Fruit fly (Drosophila melanogaster) whole organism, prepupa: ENCODE results near the gene CCAP.

Experiments used
- Blimp-1 ChIP-seq: fragments of 200-800 bp; sonication (Bioruptor generic); optimal IDR thresholded peaks from 3 replicates; lab custom pipeline; 2017; ENCODE audit warnings: missing biosample characterization, missing genetic modification characterization, mild to moderate bottlenecking, moderate library complexity, missing genetic modification reagents
- CG10631 ChIP-seq: fragments of 200-800 bp; sonication (Bioruptor generic); optimal IDR thresholded peaks from 2 replicates; lab custom pipeline; 2016; ENCODE audit warnings: missing biosample characterization, missing genetic modification characterization
- CG10669 ChIP-seq: fragments of 200-800 bp; sonication (Bioruptor generic); optimal IDR thresholded peaks from 3 replicates; lab custom pipeline; 2018; ENCODE audit warnings: missing biosample characterization, mild to moderate bottlenecking, missing genetic modification characterization, moderate library complexity
- CG11294 ChIP-seq: fragments of 200-800 bp; sonication (Bioruptor generic); IDR thresholded peaks from 2 replicates; pipeline ENCODE4 v1.3.6; 2022; ENCODE audit warnings: missing biosample characterization, missing genetic modification characterization
- CG11762 ChIP-seq: fragments of 200-800 bp; sonication (Bioruptor generic); optimal IDR thresholded peaks from 3 replicates; lab custom pipeline; 2016; ENCODE audit warnings: missing biosample characterization, missing genetic modification characterization; ENCODE audit not compliant: insufficient read depth
- CG15336 ChIP-seq: fragments of 200-800 bp; sonication (Bioruptor generic); IDR thresholded peaks from 2 replicates; pipeline ENCODE4 v1.3.6; 2022; ENCODE audit warnings: missing biosample characterization, missing genetic modification characterization
- CG1621 ChIP-seq: fragments of 200-800 bp; sonication (Bioruptor generic); optimal IDR thresholded peaks from 3 replicates; lab custom pipeline; 2018; ENCODE audit warnings: missing biosample characterization, mild to moderate bottlenecking, missing genetic modification characterization
- CG16779 ChIP-seq: fragments of 200-800 bp; sonication (Bioruptor generic); optimal IDR thresholded peaks from 3 replicates; lab custom pipeline; 2017; ENCODE audit warnings: missing biosample characterization, mild to moderate bottlenecking, missing genetic modification characterization
- CG31627 ChIP-seq: fragments of 200-800 bp; sonication (Bioruptor generic); optimal IDR thresholded peaks from 3 replicates; lab custom pipeline; 2016; ENCODE audit warnings: missing biosample characterization, missing genetic modification characterization
- CG34406 ChIP-seq: fragments of 200-800 bp; sonication (Bioruptor generic); optimal IDR thresholded peaks from 3 replicates; lab custom pipeline; 2016; ENCODE audit warnings: missing biosample characterization, missing genetic modification characterization
- CG3919 ChIP-seq: fragments of 200-800 bp; sonication (Bioruptor generic); optimal IDR thresholded peaks from 3 replicates; lab custom pipeline; 2016; ENCODE audit warnings: missing biosample characterization, missing genetic modification characterization
- CG4318 ChIP-seq: fragments of 200-800 bp; sonication (Bioruptor generic); optimal IDR thresholded peaks from 3 replicates; lab custom pipeline; 2017; ENCODE audit warnings: missing biosample characterization, mild to moderate bottlenecking, missing genetic modification characterization
- CG6276 ChIP-seq: fragments of 200-800 bp; sonication (Bioruptor generic); optimal IDR thresholded peaks from 2 replicates; lab custom pipeline; 2017; ENCODE audit warnings: missing biosample characterization, mild to moderate bottlenecking, missing genetic modification characterization
- CG6854 ChIP-seq: fragments of 200-800 bp; sonication (Bioruptor generic); optimal IDR thresholded peaks from 2 replicates; lab custom pipeline; 2017; ENCODE audit warnings: missing biosample characterization, mild to moderate bottlenecking, missing genetic modification characterization
- CG8119 ChIP-seq: fragments of 200-800 bp; sonication (Bioruptor generic); IDR thresholded peaks from 3 replicates; pipeline ENCODE4 v1.3.6; 2022; ENCODE audit warnings: missing biosample characterization, missing genetic modification characterization
- CG8319 ChIP-seq: fragments of 200-800 bp; sonication (Bioruptor generic); optimal IDR thresholded peaks from 3 replicates; lab custom pipeline; 2016; ENCODE audit warnings: missing biosample characterization, missing genetic modification characterization
- CG8632 ChIP-seq: fragments of 200-800 bp; sonication (Bioruptor generic); optimal IDR thresholded peaks from 3 replicates; lab custom pipeline; 2016; ENCODE audit warnings: missing biosample characterization, missing genetic modification characterization
- Eip78C ChIP-seq: fragments of 200-800 bp; sonication (Bioruptor generic); peaks from one replicate; lab custom pipeline; 2016; ENCODE audit warnings: missing biosample characterization, missing genetic modification characterization
- Ets21C ChIP-seq: fragments of 200-800 bp; sonication (Bioruptor generic); optimal IDR thresholded peaks from 3 replicates; lab custom pipeline; 2016; ENCODE audit warnings: missing biosample characterization, missing genetic modification characterization
- Ets96B ChIP-seq: fragments of 200-800 bp; optimal IDR thresholded peaks from 2 replicates; lab custom pipeline; 2019; ENCODE audit warnings: missing biosample characterization, mild to moderate bottlenecking, missing genetic modification characterization, moderate library complexity
- Hr39 ChIP-seq: fragments of 200-800 bp; sonication (Bioruptor generic); optimal IDR thresholded peaks from 2 replicates; lab custom pipeline; 2016; ENCODE audit warnings: missing biosample characterization, missing genetic modification characterization
- Hr4 ChIP-seq: fragments of 200-800 bp; sonication (Bioruptor generic); optimal IDR thresholded peaks from 3 replicates; lab custom pipeline; 2016; ENCODE audit warnings: missing biosample characterization, missing genetic modification characterization
- Lpt ChIP-seq: fragments of 200-800 bp; sonication (Bioruptor generic); optimal IDR thresholded peaks from 3 replicates; lab custom pipeline; 2016; ENCODE audit warnings: missing biosample characterization, missing genetic modification characterization
- Met ChIP-seq: fragments of 200-800 bp; sonication (Bioruptor generic); optimal IDR thresholded peaks from 3 replicates; lab custom pipeline; 2016; ENCODE audit warnings: missing biosample characterization, missing genetic modification characterization
- OdsH ChIP-seq: fragments of 200-800 bp; sonication (Bioruptor generic); optimal IDR thresholded peaks from 3 replicates; lab custom pipeline; 2016; ENCODE audit warnings: missing biosample characterization, missing genetic modification characterization
- Sox15 ChIP-seq: fragments of 200-800 bp; sonication (Bioruptor generic); optimal IDR thresholded peaks from 3 replicates; lab custom pipeline; 2016; ENCODE audit warnings: missing biosample characterization, missing genetic modification characterization
- achi ChIP-seq: fragments of 200-800 bp; sonication (Bioruptor generic); optimal IDR thresholded peaks from 3 replicates; lab custom pipeline; 2016; ENCODE audit warnings: missing biosample characterization, missing genetic modification characterization
- acj6 ChIP-seq: fragments of 200-800 bp; sonication (Bioruptor generic); optimal IDR thresholded peaks from 3 replicates; lab custom pipeline; 2016; ENCODE audit warnings: missing biosample characterization, missing genetic modification characterization
- cyc ChIP-seq: fragments of 200-800 bp; sonication (Bioruptor generic); optimal IDR thresholded peaks from 3 replicates; lab custom pipeline; 2016; ENCODE audit warnings: missing biosample characterization, missing genetic modification characterization
- eg ChIP-seq: fragments of 200-800 bp; sonication (Bioruptor generic); IDR thresholded peaks from 3 replicates; pipeline ENCODE4 v1.3.6; 2022; ENCODE audit warnings: missing biosample characterization, missing genetic modification characterization
- esn ChIP-seq: fragments of 200-800 bp; sonication (Bioruptor generic); optimal IDR thresholded peaks from 2 replicates; lab custom pipeline; 2016; ENCODE audit warnings: missing biosample characterization, mild to moderate bottlenecking, missing genetic modification characterization, moderate library complexity
- fd85E ChIP-seq: fragments of 200-800 bp; sonication (Bioruptor generic); optimal IDR thresholded peaks from 3 replicates; lab custom pipeline; 2016; ENCODE audit warnings: missing biosample characterization, missing genetic modification characterization
- fkh ChIP-seq: fragments of 200-800 bp; sonication (Bioruptor generic); optimal IDR thresholded peaks from 3 replicates; lab custom pipeline; 2017; ENCODE audit warnings: missing biosample characterization, mild to moderate bottlenecking, missing genetic modification characterization, moderate library complexity
- lz ChIP-seq: fragments of 200-800 bp; sonication (Bioruptor generic); optimal IDR thresholded peaks from 3 replicates; lab custom pipeline; 2016; ENCODE audit warnings: missing biosample characterization, missing genetic modification characterization
- net ChIP-seq: fragments of 200-800 bp; sonication (Bioruptor generic); optimal IDR thresholded peaks from 3 replicates; lab custom pipeline; 2016; ENCODE audit warnings: missing biosample characterization, missing genetic modification characterization
- pdm3 ChIP-seq: fragments of 200-800 bp; sonication (Bioruptor generic); optimal IDR thresholded peaks from 3 replicates; lab custom pipeline; 2016; ENCODE audit warnings: missing biosample characterization, missing genetic modification characterization
- salr ChIP-seq, 2 experiments: fragments of 200-800 bp; sonication (Bioruptor generic); optimal IDR thresholded peaks; 3 replicates each; lab custom pipeline; 2016 to 2018; ENCODE audit warnings: missing biosample characterization in 2 of 2, missing genetic modification characterization in 2 of 2, mild to moderate bottlenecking in 1 of 2
- ss ChIP-seq, 2 experiments: fragments of 200-800 bp; sonication (Bioruptor generic); optimal IDR thresholded peaks; 2 replicates in 1 of 2; 3 replicates in 1 of 2; lab custom pipeline; 2017 to 2018; ENCODE audit warnings: mild to moderate bottlenecking in 2 of 2, missing biosample characterization in 2 of 2, missing genetic modification characterization in 2 of 2, moderate library complexity in 1 of 2
- svp ChIP-seq: fragments of 200-800 bp; sonication (Bioruptor generic); peaks from one replicate; lab custom pipeline; 2016; ENCODE audit warnings: missing biosample characterization, missing genetic modification characterization
- topi ChIP-seq: fragments of 200-800 bp; sonication (Bioruptor generic); optimal IDR thresholded peaks from 3 replicates; lab custom pipeline; 2016; ENCODE audit warnings: missing biosample characterization, missing genetic modification characterization
- vri ChIP-seq: fragments of 200-800 bp; sonication (Bioruptor generic); optimal IDR thresholded peaks from 3 replicates; lab custom pipeline; 2016; ENCODE audit warnings: missing biosample characterization, mild to moderate bottlenecking, missing genetic modification characterization

CCAP gene

dm6 chr3R:22727857-22728256 is 26.0 kb upstream of the CCAP start (continued):
- TF ChIP-seq net (GFP tag; lab: Kevin White, UChicago) (no peak), lz (peak; percentile 16), CG8119 (GFP tag; lab: Robert Waterston, UW) (no peak), Hr4 (GFP tag; lab: Kevin White, UChicago) (peak; percentile 67), acj6 (no peak), CG34406 (GFP tag; lab: Kevin White, UChicago) (no peak), CG15336 (GFP tag; lab: Robert Waterston, UW) (peak; percentile 80)

dm6 chr3R:22727456-22727833 is 25.6 kb upstream of the CCAP start:
- TF ChIP-seq Blimp-1 (GFP tag; lab: Kevin White, UChicago): no peak
- no peak for TF ChIP-seq salr (GFP tag; optimal IDR thresholded peaks at IDR 0.05; lab: Kevin White, UChicago)
- TF ChIP-seq eg (GFP tag; lab: Robert Waterston, UW): no peak
- no peak for TF ChIP-seq CG8119 (GFP tag; lab: Robert Waterston, UW)
- TF ChIP-seq cyc (GFP tag; lab: Kevin White, UChicago): no peak
- TF ChIP-seq Sox15 (GFP tag; lab: Kevin White, UChicago): no peak
- no peak for TF ChIP-seq CG31627
- TF ChIP-seq Hr39 (GFP tag; lab: Kevin White, UChicago): no peak
- TF ChIP-seq fd85E (GFP tag; lab: Kevin White, UChicago): no peak
- no peak for TF ChIP-seq CG1621 (tag; lab: Kevin White, UChicago)
- no peak for TF ChIP-seq CG6276
- TF ChIP-seq CG16779 (tag; lab: Kevin White, UChicago): no peak
- no peak for TF ChIP-seq Met (GFP tag; lab: Kevin White, UChicago)
- TF ChIP-seq OdsH (GFP tag; lab: Kevin White, UChicago): no peak
- TF ChIP-seq CG10669: no peak
- TF ChIP-seq CG11294 (GFP tag; lab: Robert Waterston, UW): no peak
- TF ChIP-seq Ets96B (tag; lab: Kevin White, UChicago): no peak
- TF ChIP-seq Ets21C (GFP tag; lab: Kevin White, UChicago): no peak

DNA sequence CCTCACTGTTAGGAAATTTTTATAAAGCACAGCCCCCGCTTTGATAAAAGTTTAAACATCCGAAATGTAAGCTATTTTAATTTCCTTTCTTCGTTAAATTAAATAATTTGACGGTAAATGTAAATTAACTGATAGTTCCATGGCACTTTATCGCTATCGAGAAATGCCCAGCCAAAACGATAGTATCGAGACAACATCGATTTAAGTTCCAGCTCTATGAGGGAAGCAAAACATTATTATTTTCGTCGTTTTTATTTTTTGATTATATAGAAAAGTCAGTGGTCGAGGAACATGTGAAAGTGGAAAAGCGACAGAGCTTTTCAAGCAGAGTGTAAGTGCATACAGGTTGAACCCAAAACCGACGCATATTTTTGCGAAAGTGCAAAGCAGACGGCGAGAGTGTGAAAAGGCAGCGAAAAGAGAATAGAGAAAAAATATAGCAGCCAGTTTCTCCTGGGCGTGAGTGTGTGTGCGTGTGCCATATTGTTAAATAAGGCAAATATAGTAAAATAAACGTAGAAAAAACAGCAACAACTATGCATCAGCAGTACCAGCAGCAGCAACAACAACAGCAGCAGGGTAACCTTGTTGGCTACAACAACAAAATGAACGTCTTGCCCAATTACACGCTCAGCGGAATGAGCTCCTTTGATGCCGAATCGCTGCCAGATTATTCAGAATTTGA is 25.0 kb upstream of the CCAP start, which contains the start of gene CG45049:
Gene CG45049, plus strand, starts transcription at position 197 of the 685 bp plus-strand sequence.
- peak; percentile 26 for TF ChIP-seq lz
- peak; percentile 13 for TF ChIP-seq CG3919 (GFP tag; lab: Kevin White, UChicago)
- peak; percentile 39 for TF ChIP-seq Met (GFP tag; lab: Kevin White, UChicago)
- TF ChIP-seq Hr4 (GFP tag; lab: Kevin White, UChicago): peak; percentile 4
- TF ChIP-seq CG1621 (tag; lab: Kevin White, UChicago): no peak
- TF ChIP-seq ss (GFP tag; optimal IDR thresholded peaks at IDR 0.05; lab: Kevin White, UChicago): no peak
- no peak for TF ChIP-seq CG8319 (GFP tag; lab: Kevin White, UChicago)
- peak; percentile 63 for TF ChIP-seq fkh
- no peak for TF ChIP-seq Lpt (GFP tag; lab: Kevin White, UChicago)
- peak; percentile 9 for TF ChIP-seq Ets21C (GFP tag; lab: Kevin White, UChicago)
- TF ChIP-seq topi: peak; percentile 13
- TF ChIP-seq Eip78C (GFP tag; lab: Kevin White, UChicago): peak; percentile 35
- TF ChIP-seq CG10631: peak; percentile 34
- no peak for TF ChIP-seq acj6
- TF ChIP-seq Hr39 (GFP tag; lab: Kevin White, UChicago): peak; percentile 31
- TF ChIP-seq CG16779 (tag; lab: Kevin White, UChicago): peak; percentile 2

DNA sequence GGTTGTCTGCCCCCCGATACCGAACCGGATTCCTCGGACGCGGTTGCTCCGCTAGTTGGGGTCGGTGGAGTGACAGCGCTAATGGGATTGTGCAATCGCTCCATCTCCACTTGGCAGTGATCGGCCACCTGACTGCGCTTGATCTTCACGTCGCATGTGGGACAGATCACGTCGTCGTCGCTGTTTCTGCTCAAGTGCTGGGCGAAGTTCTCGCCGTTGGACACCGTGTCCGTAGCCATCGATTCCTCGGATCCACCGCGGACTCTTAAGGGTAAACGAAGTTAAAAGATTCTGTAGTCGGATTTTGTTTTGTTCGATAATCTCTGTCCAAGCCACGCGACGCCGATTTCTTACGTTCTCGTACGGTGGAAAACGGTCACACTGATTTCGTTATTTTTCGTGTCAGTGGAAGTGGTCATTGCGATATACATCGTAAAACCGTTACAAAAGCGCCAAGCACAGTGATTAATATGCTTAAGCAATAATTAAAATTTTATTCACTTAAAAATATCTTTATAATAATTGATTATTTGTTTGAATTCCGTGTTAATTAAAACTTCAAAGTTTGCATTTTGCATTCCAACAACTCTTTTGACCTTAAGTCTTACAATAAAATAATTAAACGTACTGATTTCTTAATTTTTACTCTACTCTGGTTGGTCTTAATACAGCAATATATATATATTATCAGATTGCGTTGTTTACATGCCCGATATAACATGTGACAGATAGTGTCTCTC is 24.3 kb upstream of the CCAP start, which contains the start of gene RNF220:
Gene RNF220, minus strand, starts transcription at position 384 of the 740 bp plus-strand sequence.
- TF ChIP-seq CG10669 (peak; percentile 24), pdm3 (GFP tag; lab: Kevin White, UChicago) (peak; percentile 34), Lpt (GFP tag; lab: Kevin White, UChicago) (no peak), CG4318 (peak; percentile 20), esn (GFP tag; lab: Kevin White, UChicago) (peak; percentile 28), CG6854 (GFP tag; lab: Kevin White, UChicago) (no peak), CG31627 (no peak), acj6 (peak; percentile 48), Sox15 (GFP tag; lab: Kevin White, UChicago) (peak; percentile 37), CG8632 (GFP tag; lab: Kevin White, UChicago) (peak; percentile 23), CG34406 (GFP tag; lab: Kevin White, UChicago) (peak; percentile 12), vri (no peak), svp (GFP tag; lab: Kevin White, UChicago) (peak; percentile 66), ss (GFP tag; optimal IDR thresholded peaks at IDR 0.05; lab: Kevin White, UChicago) (no peak), net (GFP tag; lab: Kevin White, UChicago) (peak; percentile 50), Eip78C (GFP tag; lab: Kevin White, UChicago) (peak; percentile 64), CG11762 (GFP tag; lab: Kevin White, UChicago) (peak; percentile 3), cyc (GFP tag; lab: Kevin White, UChicago) (no peak), CG8119 (GFP tag; lab: Robert Waterston, UW) (peak; percentile 19; the same call in 1 of the 3 replicates), salr (GFP tag; optimal IDR thresholded peaks at IDR 0.05; lab: Kevin White, UChicago) (peak in 1 of 2 experiments; percentile 51), fkh (peak; percentile 26), achi (GFP tag; lab: Kevin White, UChicago) (peak; percentile 31), Hr4 (GFP tag; lab: Kevin White, UChicago) (peak; percentile 57)
